Fruit fly (Drosophila melanogaster) whole organism, embryonic: Measurements from ENCODE around the gene Nct.

ENCODE experiments used
- Adf1 ChIP-seq: fragments of 200-800 bp; sonication (Bioruptor generic); IDR thresholded peaks from 2 replicates; pipeline ENCODE4 v1.3.6; 2022; ENCODE audit warnings: missing biosample characterization, missing genetic modification characterization
- Atf6 ChIP-seq: fragments of 200-800 bp; sonication (Bioruptor generic); IDR thresholded peaks from 2 replicates; pipeline ENCODE4 v1.3.6; 2022; ENCODE audit warnings: missing biosample characterization, missing genetic modification characterization
- Awh ChIP-seq: fragments of 200-800 bp; sonication (Bioruptor generic); IDR thresholded peaks from 2 replicates; pipeline ENCODE4, ENCODE4 v1.3.6; 2022; ENCODE audit warnings: missing biosample characterization, missing genetic modification characterization
- CG11398 ChIP-seq: fragments of 200-800 bp; sonication (Bioruptor generic); optimal IDR thresholded peaks from 2 replicates; lab custom pipeline; 2016; ENCODE audit warnings: missing biosample characterization, missing genetic modification characterization
- CG12155 ChIP-seq: fragments of 200-800 bp; sonication (Bioruptor generic); optimal IDR thresholded peaks from 3 replicates; lab custom pipeline; 2016; ENCODE audit warnings: missing biosample characterization, missing genetic modification characterization
- CG13424 ChIP-seq: fragments of 200-800 bp; sonication (Bioruptor generic); optimal IDR thresholded peaks from 2 replicates; lab custom pipeline; 2019; ENCODE audit warnings: missing biosample characterization, mild to moderate bottlenecking, missing genetic modification characterization, moderate library complexity
- CG15514 ChIP-seq: fragments of 200-800 bp; sonication (Bioruptor generic); optimal IDR thresholded peaks from 3 replicates; lab custom pipeline; 2017; ENCODE audit warnings: missing biosample characterization, missing genetic modification characterization, mild to moderate bottlenecking, moderate library complexity, missing genetic modification reagents
- CG1792 ChIP-seq: fragments of 200-800 bp; sonication (Bioruptor generic); optimal IDR thresholded peaks from 2 replicates; lab custom pipeline; 2016; ENCODE audit warnings: missing biosample characterization, missing genetic modification characterization
- CG2199 ChIP-seq: fragments of 200-800 bp; sonication (Bioruptor generic); IDR thresholded peaks from 3 replicates; pipeline ENCODE4 v1.3.6; 2022; ENCODE audit warnings: missing biosample characterization, missing genetic modification characterization
- CG31224 ChIP-seq: fragments of 200-800 bp; sonication (Bioruptor generic); IDR thresholded peaks from 2 replicates; pipeline ENCODE4 v1.3.6; 2022; ENCODE audit warnings: missing biosample characterization, missing genetic modification characterization
- CG34422 ChIP-seq: fragments of 200-800 bp; sonication (Bioruptor generic); IDR thresholded peaks from 3 replicates; pipeline ENCODE4 v1.3.6; 2022; ENCODE audit warnings: missing biosample characterization, missing genetic modification characterization
- CG3995 ChIP-seq: fragments of 200-800 bp; sonication (Bioruptor generic); optimal IDR thresholded peaks from 3 replicates; lab custom pipeline; 2016; ENCODE audit warnings: missing biosample characterization, missing genetic modification characterization
- CG4404 ChIP-seq: fragments of 200-800 bp; sonication (Bioruptor generic); IDR thresholded peaks from 2 replicates; pipeline ENCODE4 v1.3.6; 2022; ENCODE audit warnings: missing biosample characterization, missing genetic modification characterization
- CG8089 ChIP-seq: fragments of 200-800 bp; sonication (Bioruptor generic); optimal IDR thresholded peaks from 3 replicates; lab custom pipeline; 2016; ENCODE audit warnings: missing biosample characterization, missing genetic modification characterization
- CG9609 ChIP-seq: fragments of 200-800 bp; sonication (Bioruptor generic); optimal IDR thresholded peaks from 3 replicates; lab custom pipeline; 2016; ENCODE audit warnings: missing biosample characterization, missing genetic modification characterization
- CTCF ChIP-seq: fragments of 200-800 bp; sonication (Bioruptor generic); optimal IDR thresholded peaks from 2 replicates; lab custom pipeline; 2017; ENCODE audit warnings: missing biosample characterization, mild to moderate bottlenecking, missing genetic modification characterization, moderate library complexity
- D19B ChIP-seq: fragments of 200-800 bp; sonication (Bioruptor generic); optimal IDR thresholded peaks from 2 replicates; lab custom pipeline; 2017; ENCODE audit warnings: missing biosample characterization, mild to moderate bottlenecking, missing genetic modification characterization
- Dp ChIP-seq: fragments of 200-800 bp; sonication (Bioruptor generic); optimal IDR thresholded peaks from 2 replicates; lab custom pipeline; 2018; ENCODE audit warnings: missing biosample characterization, mild to moderate bottlenecking, missing genetic modification characterization, moderate library complexity
- E2f1 ChIP-seq: fragments of 200-800 bp; sonication (Bioruptor generic); IDR thresholded peaks from 2 replicates; pipeline ENCODE4 v1.3.6; 2022; ENCODE audit warnings: missing biosample characterization, missing genetic modification characterization
- Gsc ChIP-seq: fragments of 200-800 bp; sonication (Bioruptor generic); IDR thresholded peaks from 2 replicates; pipeline ENCODE4 v1.3.6; 2022; ENCODE audit warnings: missing biosample characterization, missing genetic modification characterization
- H2.0 ChIP-seq: fragments of 200-800 bp; sonication (Bioruptor generic); IDR thresholded peaks from 2 replicates; pipeline ENCODE4 v1.3.6; 2022; ENCODE audit warnings: missing biosample characterization, missing genetic modification characterization
- HLH54F ChIP-seq: fragments of 200-800 bp; sonication (Bioruptor generic); optimal IDR thresholded peaks from 3 replicates; lab custom pipeline; 2016; ENCODE audit warnings: missing biosample characterization, missing genetic modification characterization
- Hand ChIP-seq: fragments of 200-800 bp; sonication (Bioruptor generic); optimal IDR thresholded peaks from 2 replicates; lab custom pipeline; 2017; ENCODE audit warnings: mild to moderate bottlenecking, missing biosample characterization, missing genetic modification reagents, missing genetic modification characterization
- Hr51 ChIP-seq, 2 experiments: fragments of 200-800 bp; sonication (Bioruptor generic); optimal IDR thresholded peaks; 2 replicates in 1 of 2; 3 replicates in 1 of 2; lab custom pipeline; 2016 to 2018; ENCODE audit warnings: missing biosample characterization in 2 of 2, missing genetic modification characterization in 2 of 2, mild to moderate bottlenecking in 1 of 2, moderate library complexity in 1 of 2
- Hsf ChIP-seq: fragments of 200-800 bp; sonication (Bioruptor generic); optimal IDR thresholded peaks from 3 replicates; lab custom pipeline; 2016; ENCODE audit warnings: missing biosample characterization, missing genetic modification characterization
- MBD-R2 ChIP-seq: fragments of 200-800 bp; sonication (Bioruptor generic); IDR thresholded peaks from 2 replicates; pipeline ENCODE4 v1.3.6; 2022; ENCODE audit warnings: missing biosample characterization, missing genetic modification characterization
- NC2β ChIP-seq: fragments of 200-800 bp; sonication (Bioruptor generic); optimal IDR thresholded peaks from 2 replicates; lab custom pipeline; 2016; ENCODE audit warnings: missing biosample characterization, missing genetic modification characterization
- Tbp ChIP-seq: fragments of >200 bp; optimal IDR thresholded peaks from 2 replicates; lab custom pipeline; 2018; ENCODE audit warnings: missing biosample characterization, missing genetic modification characterization
- ap ChIP-seq: fragments of 200-800 bp; sonication (Bioruptor generic); IDR thresholded peaks from 2 replicates; pipeline ENCODE4 v1.3.6; 2022; ENCODE audit warnings: missing biosample characterization, missing genetic modification characterization
- az2 ChIP-seq: fragments of 200-800 bp; sonication (Bioruptor generic); optimal IDR thresholded peaks from 3 replicates; lab custom pipeline; 2016; ENCODE audit warnings: missing biosample characterization, missing genetic modification characterization
- chm ChIP-seq: fragments of 200-800 bp; sonication (Bioruptor generic); IDR thresholded peaks from 2 replicates; pipeline ENCODE4 v1.3.6; 2022; ENCODE audit warnings: missing biosample characterization, missing genetic modification characterization
- ci ChIP-seq: fragments of 200-800 bp; sonication (Bioruptor generic); IDR thresholded peaks from 3 replicates; pipeline ENCODE4 v1.3.6; 2022; ENCODE audit warnings: missing biosample characterization, missing genetic modification characterization
- da ChIP-seq: fragments of 200-800 bp; sonication (Bioruptor generic); optimal IDR thresholded peaks from 2 replicates; lab custom pipeline; 2016; ENCODE audit warnings: missing biosample characterization, missing genetic modification characterization
- dati ChIP-seq: fragments of 200-800 bp; sonication (Bioruptor generic); IDR thresholded peaks from 2 replicates; pipeline ENCODE4 v1.3.6; 2022; ENCODE audit warnings: missing biosample characterization, missing genetic modification characterization
- dm ChIP-seq: fragments of 200-800 bp; sonication (Bioruptor generic); optimal IDR thresholded peaks from 3 replicates; lab custom pipeline; 2016; ENCODE audit warnings: missing biosample characterization, missing genetic modification characterization
- dysf ChIP-seq: fragments of 200-800 bp; sonication (Bioruptor generic); IDR thresholded peaks from 3 replicates; pipeline ENCODE4 v1.3.6; 2022; ENCODE audit warnings: missing biosample characterization, missing genetic modification characterization
- fd102C ChIP-seq: fragments of 200-800 bp; sonication (Bioruptor generic); optimal IDR thresholded peaks from 2 replicates; lab custom pipeline; 2018; ENCODE audit warnings: missing biosample characterization, mild to moderate bottlenecking, missing genetic modification characterization, moderate library complexity
- fd3F ChIP-seq: fragments of 200-800 bp; sonication (Bioruptor generic); optimal IDR thresholded peaks from 2 replicates; lab custom pipeline; 2018; ENCODE audit warnings: missing biosample characterization, mild to moderate bottlenecking, missing genetic modification characterization, moderate library complexity
- grn ChIP-seq: fragments of 200-800 bp; sonication (Bioruptor generic); optimal IDR thresholded peaks from 3 replicates; lab custom pipeline; 2017; ENCODE audit warnings: missing biosample characterization, missing genetic modification characterization
- insv ChIP-seq, 2 experiments: fragments of 200-800 bp; sonication (Bioruptor generic); optimal IDR thresholded peaks; 3 replicates each; lab custom pipeline; 2016 to 2018; ENCODE audit warnings: missing biosample characterization in 2 of 2, missing genetic modification characterization in 2 of 2
- klu ChIP-seq: fragments of 200-800 bp; sonication (Bioruptor generic); IDR thresholded peaks from 2 replicates; pipeline ENCODE4 v1.3.6; 2022; ENCODE audit warnings: missing biosample characterization, missing genetic modification characterization
- knrl ChIP-seq: fragments of 200-800 bp; sonication (Bioruptor generic); IDR thresholded peaks from 3 replicates; pipeline ENCODE4 v1.3.6; 2022; ENCODE audit warnings: missing biosample characterization, missing genetic modification characterization; ENCODE audit not compliant: partially characterized antibody
- lbe ChIP-seq: fragments of 200-800 bp; sonication (Bioruptor generic); optimal IDR thresholded peaks from 2 replicates; lab custom pipeline; 2016; ENCODE audit warnings: missing biosample characterization, mild to moderate bottlenecking, missing genetic modification characterization
- lmd ChIP-seq: fragments of 200-800 bp; sonication (Bioruptor generic); IDR thresholded peaks from 2 replicates; pipeline ENCODE4 v1.3.6; 2022; ENCODE audit warnings: missing biosample characterization, missing genetic modification characterization
- pan ChIP-seq, 4 experiments: fragments of >200 bp in 3 of 4; fragments of 200-800 bp in 1 of 4; sonication (Bioruptor generic) in 1 of 4; optimal IDR thresholded peaks in 3 of 4; IDR thresholded peaks in 1 of 4; 2 replicates each; pipeline versions ENCODE4 v1.3.6 to Lab custom; 2017 to 2022; ENCODE audit warnings: missing biosample characterization in 2 of 4, missing genetic modification characterization in 2 of 4, mixed read lengths in 1 of 4
- pho ChIP-seq: fragments of 200-800 bp; sonication (Bioruptor generic); optimal IDR thresholded peaks from 2 replicates; lab custom pipeline; 2016; ENCODE audit warnings: missing biosample characterization, missing genetic modification characterization
- ranshi ChIP-seq: fragments of 200-800 bp; sonication (Bioruptor generic); IDR thresholded peaks from 2 replicates; pipeline ENCODE4 v1.3.6; 2022; ENCODE audit warnings: missing biosample characterization, missing genetic modification characterization
- rib ChIP-seq: fragments of 200-800 bp; sonication (Bioruptor generic); IDR thresholded peaks from 2 replicates; pipeline ENCODE4 v1.3.6; 2022; ENCODE audit warnings: missing biosample characterization, missing genetic modification characterization
- sc ChIP-seq, 3 experiments: fragments of >200 bp in 2 of 3; fragments of 200-800 bp in 1 of 3; sonication (Bioruptor generic) in 1 of 3; optimal IDR thresholded peaks; 2 replicates in 2 of 3; 3 replicates in 1 of 3; lab custom pipeline; 2017; ENCODE audit warnings: mild to moderate bottlenecking in 1 of 3, missing biosample characterization in 1 of 3, missing genetic modification characterization in 1 of 3, missing genetic modification reagents in 1 of 3
- sima ChIP-seq: fragments of 200-800 bp; sonication (Bioruptor generic); optimal IDR thresholded peaks from 2 replicates; lab custom pipeline; 2016; ENCODE audit warnings: missing biosample characterization, missing genetic modification characterization
- zfh2 ChIP-seq: fragments of 200-800 bp; sonication (Bioruptor generic); optimal IDR thresholded peaks from 2 replicates; lab custom pipeline; 2016; ENCODE audit warnings: missing biosample characterization, missing genetic modification characterization

Gene Nct

DNA sequence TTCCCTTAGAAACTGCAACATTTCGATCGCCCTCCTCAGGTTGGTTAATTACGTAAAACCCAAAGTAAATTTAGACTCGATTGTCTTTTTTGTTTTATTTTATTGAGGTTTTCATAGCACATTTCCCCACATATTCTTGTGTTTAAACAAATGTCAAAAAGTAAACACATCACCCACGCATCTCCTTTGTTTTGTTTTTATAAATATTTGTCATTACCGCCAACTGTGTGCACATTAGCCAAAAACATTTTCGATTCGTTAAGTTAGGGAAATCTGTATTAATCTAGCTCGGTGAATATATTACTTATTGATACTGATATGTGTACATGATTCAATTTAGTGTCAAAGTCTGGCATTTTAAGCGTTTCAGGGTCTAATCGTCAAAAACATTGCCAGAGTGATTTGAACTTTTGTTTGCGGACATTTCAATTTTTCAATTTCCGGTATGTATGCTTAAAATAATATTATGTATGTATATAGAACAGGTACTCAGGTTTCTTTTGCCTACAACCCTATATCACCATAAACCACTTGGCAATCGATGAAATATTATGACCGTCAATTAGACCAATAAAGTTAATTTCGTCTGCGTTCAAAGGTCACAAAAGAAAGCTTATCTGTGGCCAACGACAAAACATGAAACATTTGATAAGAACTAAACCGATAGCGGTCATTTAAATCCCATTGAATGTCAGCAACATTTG lies 41.7 kb upstream of the Nct start (continued):
- TF ChIP-seq pan (optimal IDR thresholded peaks at IDR 0.05; lab: Kevin White, UChicago), result no peak
- no peak for TF ChIP-seq pan (GFP tag; optimal IDR thresholded peaks at IDR 0.05 in 1 of 2, IDR thresholded peaks at IDR 0.05 in 1 of 2)
- peak; percentile 74 for TF ChIP-seq CG15514 (GFP tag; lab: Kevin White, UChicago)
- no peak for TF ChIP-seq sima (GFP tag; lab: Kevin White, UChicago)
- no peak for TF ChIP-seq Hr51 (GFP tag; optimal IDR thresholded peaks at IDR 0.05; lab: Kevin White, UChicago)
- no peak for TF ChIP-seq da (GFP tag; lab: Kevin White, UChicago)
- no peak for TF ChIP-seq sc (optimal IDR thresholded peaks at IDR 0.05; lab: Kevin White, UChicago)
- TF ChIP-seq sc (GFP tag; optimal IDR thresholded peaks at IDR 0.05; lab: Kevin White, UChicago), result no peak
- peak; percentile 45; the same call in 1 of the 2 replicates for TF ChIP-seq Atf6 (GFP tag; lab: Robert Waterston, UW)
- TF ChIP-seq lbe, result no peak
- peak; percentile 61 for TF ChIP-seq fd3F (GFP tag; lab: Kevin White, UChicago)
- no peak for TF ChIP-seq Awh (GFP tag; lab: Robert Waterston, UW)
- TF ChIP-seq Dp (GFP tag; lab: Kevin White, UChicago), result no peak
- no peak for TF ChIP-seq MBD-R2 (GFP tag; lab: Robert Waterston, UW)
- TF ChIP-seq NC2β (GFP tag; lab: Kevin White, UChicago), result no peak
- no peak for TF ChIP-seq CG2199 (GFP tag; lab: Robert Waterston, UW)
- TF ChIP-seq klu, result no peak
- TF ChIP-seq zfh2 (GFP tag; lab: Kevin White, UChicago), result no peak
- TF ChIP-seq chm (GFP tag; lab: Robert Waterston, UW), result no peak
- no peak for TF ChIP-seq az2 (GFP tag; lab: Kevin White, UChicago)
- no peak for TF ChIP-seq CG4404 (GFP tag; lab: Robert Waterston, UW)
- no peak for TF ChIP-seq Hsf (GFP tag; lab: Kevin White, UChicago)
- TF ChIP-seq CTCF (GFP tag; lab: Kevin White, UChicago), result no peak
- no peak for TF ChIP-seq D19B (GFP tag; lab: Kevin White, UChicago)
- no peak for TF ChIP-seq HLH54F (GFP tag; lab: Kevin White, UChicago)
- no peak for TF ChIP-seq ap (GFP tag; lab: Robert Waterston, UW)
- no peak for TF ChIP-seq Tbp (GFP tag; lab: Kevin White, UChicago)
- TF ChIP-seq ci (GFP tag; lab: Robert Waterston, UW), result 0 out of 3 replicates have a peak, but pooled peaks have one; percentile 37
- no peak for TF ChIP-seq CG8089 (GFP tag; lab: Kevin White, UChicago)
- no peak for TF ChIP-seq CG34422 (GFP tag; lab: Robert Waterston, UW)
- no peak for TF ChIP-seq H2.0 (GFP tag; lab: Robert Waterston, UW)
- TF ChIP-seq E2f1 (GFP tag; lab: Robert Waterston, UW), result no peak
- TF ChIP-seq Adf1, result no peak
- TF ChIP-seq grn (GFP tag; lab: Kevin White, UChicago), result no peak
- no peak for TF ChIP-seq dysf (GFP tag; lab: Robert Waterston, UW)
- TF ChIP-seq CG13424 (tag; lab: Kevin White, UChicago), result peak; percentile 54
- TF ChIP-seq CG11398 (GFP tag; lab: Kevin White, UChicago), result no peak
- TF ChIP-seq insv (GFP tag; optimal IDR thresholded peaks at IDR 0.05; lab: Kevin White, UChicago), result peak in 1 of 2 experiments; percentile 19
- no peak for TF ChIP-seq dati (GFP tag; lab: Robert Waterston, UW)
- TF ChIP-seq lmd (GFP tag; lab: Robert Waterston, UW), result no peak
- TF ChIP-seq CG31224, result no peak
- TF ChIP-seq CG1792 (GFP tag; lab: Kevin White, UChicago), result no peak
- no peak for TF ChIP-seq CG12155
- TF ChIP-seq Hand (GFP tag; lab: Kevin White, UChicago), result no peak
- TF ChIP-seq rib (GFP tag; lab: Robert Waterston, UW), result 0 out of 2 replicates have a peak, but pooled peaks have one; percentile 12
- TF ChIP-seq Gsc (GFP tag; lab: Robert Waterston, UW), result no peak
- TF ChIP-seq pho (GFP tag; lab: Kevin White, UChicago), result no peak
- TF ChIP-seq fd102C (GFP tag; lab: Kevin White, UChicago), result no peak
- no peak for TF ChIP-seq CG9609 (GFP tag; lab: Kevin White, UChicago)
- TF ChIP-seq dm (GFP tag; lab: Kevin White, UChicago), result no peak
- no peak; the same call in 1 of the 2 replicates for TF ChIP-seq ranshi (GFP tag; lab: Robert Waterston, UW)
- no peak for TF ChIP-seq knrl (GFP tag; lab: Robert Waterston, UW)
- TF ChIP-seq CG3995, result no peak
